Fruit fly (Drosophila melanogaster): Measurements from ENCODE around the gene Gclm.

DNA sequence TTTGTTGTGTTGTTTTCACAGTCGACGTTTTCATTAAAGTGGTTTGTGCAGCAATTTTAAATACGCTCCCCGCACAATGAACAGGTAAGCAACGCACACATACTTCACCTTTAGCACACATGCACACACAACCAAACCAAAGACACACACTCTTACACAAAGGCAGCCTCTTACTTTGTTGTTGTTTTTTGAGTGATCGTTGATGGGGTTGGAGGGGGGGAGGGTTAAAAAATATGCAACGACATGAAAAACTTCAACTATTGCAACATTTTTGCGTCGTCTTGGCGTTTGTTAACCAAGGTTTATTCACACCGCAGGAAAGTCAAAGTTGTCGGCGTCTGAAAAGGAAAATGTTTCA, 18.4 kb downstream of the Gclm start:
- TF ChIP-seq pan (optimal IDR thresholded peaks at IDR 0.05) (no peak), usp (GFP tag; optimal IDR thresholded peaks at IDR 0.05) (no peak), h (GFP tag; optimal IDR thresholded peaks at IDR 0.05) (no peak), OdsH (GFP tag; optimal IDR thresholded peaks at IDR 0.05) (no peak), lola (GFP tag; optimal IDR thresholded peaks at IDR 0.05) (no peak), CrebA (GFP tag; optimal IDR thresholded peaks at IDR 0.05; ENCODE audit: borderline replicate concordance) (no peak)
